Worm (Caenorhabditis elegans) whole organism, L2 larva: ENCODE measurements around the gene K10D2.8.

Experiments
- ZK546.5 ChIP-seq: sonication (generic microtip); optimal IDR thresholded peaks from 2 replicates; lab custom pipeline; 2017; ENCODE audit warnings: missing biosample characterization, missing genetic modification characterization
- ama-1 ChIP-seq: fragments of 150-350 bp; optimal IDR thresholded peaks from 2 replicates; lab custom pipeline; 2018; ENCODE audit warnings: inconsistent platforms
- fos-1 ChIP-seq: fragments of 150-350 bp; optimal IDR thresholded peaks from 2 replicates; lab custom pipeline; 2014; ENCODE audit warnings: missing biosample characterization, missing genetic modification characterization
- gmeb-1 ChIP-seq: fragments of 150-350 bp; optimal IDR thresholded peaks from 2 replicates; lab custom pipeline; 2014; ENCODE audit warnings: missing biosample characterization, missing genetic modification characterization
- nhr-25 ChIP-seq: fragments of 150-350 bp; sonication (generic microtip); optimal IDR thresholded peaks from 3 replicates; lab custom pipeline; 2014; ENCODE audit warnings: missing biosample characterization, missing genetic modification characterization
- snpc-4 ChIP-seq: fragments of 150-350 bp; optimal IDR thresholded peaks from 2 replicates; lab custom pipeline; 2014; ENCODE audit warnings: missing biosample characterization, missing genetic modification characterization
- unc-62 ChIP-seq: fragments of 150-350 bp; optimal IDR thresholded peaks from 2 replicates; lab custom pipeline; 2014; ENCODE audit warnings: missing biosample characterization, missing genetic modification reagents, missing genetic modification characterization
- zag-1 ChIP-seq: fragments of 150-350 bp; optimal IDR thresholded peaks from 2 replicates; lab custom pipeline; 2014; ENCODE audit warnings: missing biosample characterization, missing genetic modification characterization
- ztf-1 ChIP-seq: fragments of 200-800 bp; sonication (Bioruptor generic); conservative IDR thresholded peaks from 2 replicates; pipeline ENCODE4 v1.3.6; 2022; ENCODE audit warnings: missing genetic modification characterization, missing compliant biosample characterization
- ztf-4 ChIP-seq: fragments of 150-350 bp; optimal IDR thresholded peaks from 2 replicates; lab custom pipeline; 2014; ENCODE audit warnings: missing biosample characterization, missing genetic modification characterization

- TF ChIP-seq fos-1 (peak; percentile 85), snpc-4 (no peak), gmeb-1 (peak; percentile 54), zag-1 (tag; lab: Kevin White, UChicago) (no peak), ztf-1 (GFP tag; lab: Robert Waterston, UW) (no peak), unc-62 (GFP tag; lab: Kevin White, UChicago) (no peak), ztf-4 (tag; lab: Kevin White, UChicago) (peak; percentile 51), ama-1 (lab: Kevin White, UChicago) (no peak), ZK546.5 (tag; lab: Kevin White, UChicago) (no peak), nhr-25 (peak; percentile 92)
Observed at ce11 chrIII:5202641-5203040, 14.1 kb downstream of the K10D2.8 start.
